Worm (Caenorhabditis elegans): Measurements from ENCODE around the gene ape-1.

The ape-1 gene

ce11 chrV:11676498-11676897, 760 bp downstream of the ape-1 start:
- TF ChIP-seq ztf-4 (tag; optimal IDR thresholded peaks at IDR 0.05): no peak
- no peak for TF ChIP-seq unc-39 (tag; optimal IDR thresholded peaks at IDR 0.05)
- TF ChIP-seq lin-15B (tag; optimal IDR thresholded peaks at IDR 0.05): no peak
- TF ChIP-seq ceh-28 (tag; optimal IDR thresholded peaks at IDR 0.05): no peak
- no peak for TF ChIP-seq ztf-11 (tag; optimal IDR thresholded peaks at IDR 0.05)
- no peak for TF ChIP-seq ama-1 (optimal IDR thresholded peaks at IDR 0.05)
- no peak for TF ChIP-seq ceh-82 (tag; optimal IDR thresholded peaks at IDR 0.05)
- no peak for TF ChIP-seq fkh-2 (tag; optimal IDR thresholded peaks at IDR 0.05)
- TF ChIP-seq mdl-1 (tag; optimal IDR thresholded peaks at IDR 0.05): no peak
- no peak for TF ChIP-seq nhr-28 (tag; optimal IDR thresholded peaks at IDR 0.05)
- TF ChIP-seq lin-39 (tag; optimal IDR thresholded peaks at IDR 0.05): no peak
- TF ChIP-seq jun-1 (tag; optimal IDR thresholded peaks at IDR 0.05): no peak
- TF ChIP-seq egl-27 (tag; optimal IDR thresholded peaks at IDR 0.05): no peak

- TF ChIP-seq elt-2 (tag; optimal IDR thresholded peaks at IDR 0.05): no peak
- TF ChIP-seq nfya-1 (tag; optimal IDR thresholded peaks at IDR 0.05; ENCODE audit: insufficient read depth): peak; percentile 90
- no peak for TF ChIP-seq mml-1 (tag; optimal IDR thresholded peaks at IDR 0.05)
Observed at ce11 chrV:11677030-11677429, 1.3 kb downstream of the ape-1 start.

ce11 chrV:11677494-11677893, 1.8 kb downstream of the ape-1 start:
- TF ChIP-seq ceh-82 (tag; optimal IDR thresholded peaks at IDR 0.05): no peak
- peak; percentile 6 for TF ChIP-seq hmg-11 (tag; optimal IDR thresholded peaks at IDR 0.05)
- TF ChIP-seq nhr-25 (tag; optimal IDR thresholded peaks at IDR 0.05): peak; percentile 22
- peak; percentile 67 for TF ChIP-seq nhr-23 (tag; optimal IDR thresholded peaks at IDR 0.05)
- no peak for TF ChIP-seq lin-15B (tag; optimal IDR thresholded peaks at IDR 0.05)
- peak; percentile 0 for TF ChIP-seq nfya-1 (tag; optimal IDR thresholded peaks at IDR 0.05; ENCODE audit: insufficient read depth)
- TF ChIP-seq lin-39 (tag; optimal IDR thresholded peaks at IDR 0.05): peak; percentile 8

ce11 chrV:11680519-11681203, 4.9 kb downstream of the ape-1 start:
- peak; percentile 51 for TF ChIP-seq nhr-43 (tag; optimal IDR thresholded peaks at IDR 0.05; ENCODE audit: poor library complexity, severe bottlenecking)
- TF ChIP-seq skn-1 (tag; optimal IDR thresholded peaks at IDR 0.05): no peak
- peak; percentile 38 for TF ChIP-seq nhr-23 (tag; optimal IDR thresholded peaks at IDR 0.05)
- TF ChIP-seq nhr-25 (tag; optimal IDR thresholded peaks at IDR 0.05): peak; percentile 30
- TF ChIP-seq fos-1 (tag; optimal IDR thresholded peaks at IDR 0.05): no peak
- no peak for TF ChIP-seq sea-2 (GFP tag; optimal IDR thresholded peaks at IDR 0.05)
- no peak for TF ChIP-seq nhr-237 (tag; optimal IDR thresholded peaks at IDR 0.05)

- no peak for TF ChIP-seq pha-4 (tag; optimal IDR thresholded peaks at IDR 0.05)
- TF ChIP-seq ZK546.5 (tag; optimal IDR thresholded peaks at IDR 0.05): no peak
- no peak for TF ChIP-seq R02D3.7 (tag; optimal IDR thresholded peaks at IDR 0.05)
- no peak for TF ChIP-seq nfya-1 (tag; optimal IDR thresholded peaks at IDR 0.05; ENCODE audit: insufficient read depth)
- no peak for TF ChIP-seq ama-1 (optimal IDR thresholded peaks at IDR 0.05)
- TF ChIP-seq nhr-43 (tag; optimal IDR thresholded peaks at IDR 0.05; ENCODE audit: poor library complexity, severe bottlenecking): peak; percentile 2
- peak; percentile 26 for TF ChIP-seq nhr-23 (tag; optimal IDR thresholded peaks at IDR 0.05)
- no peak for TF ChIP-seq nhr-28 (tag; optimal IDR thresholded peaks at IDR 0.05)
- TF ChIP-seq nhr-25 (tag; optimal IDR thresholded peaks at IDR 0.05): no peak
- TF ChIP-seq ceh-9 (tag; optimal IDR thresholded peaks at IDR 0.05): no peak
- TF ChIP-seq ztf-11 (tag; optimal IDR thresholded peaks at IDR 0.05): no peak
Observed at ce11 chrV:11682858-11683257, 7.1 kb downstream of the ape-1 start.

- TF ChIP-seq R02D3.7 (tag; optimal IDR thresholded peaks at IDR 0.05): no peak
Observed at ce11 chrV:11686877-11687276, 11.1 kb downstream of the ape-1 start, which contains the start of gene W05E10.2. Gene W05E10.2 (plus strand): TSS chrV:11687177.

ce11 chrV:11691553-11691952, 15.8 kb downstream of the ape-1 start, which contains the start of gene W05E10.1:
Gene W05E10.1 (minus strand): TSS chrV:11691691.
- TF ChIP-seq elt-2 (tag; optimal IDR thresholded peaks at IDR 0.05) (peak; percentile 69), elt-1 (tag; optimal IDR thresholded peaks at IDR 0.05) (no peak), pqm-1 (tag; optimal IDR thresholded peaks at IDR 0.05) (peak; percentile 52), eor-1 (tag; optimal IDR thresholded peaks at IDR 0.05) (no peak), mml-1 (tag; optimal IDR thresholded peaks at IDR 0.05) (no peak), nhr-76 (tag; optimal IDR thresholded peaks at IDR 0.05) (no peak)

Measured in whole organism, L3 larva.